Worm (Caenorhabditis elegans): Measurements from ENCODE around the gene srbc-56.
"Not testable (repeated sequence)": the region's sequence is repeated elsewhere in the genome, so short reads cannot be mapped to it uniquely, and the experiment has no call there.

Gene srbc-56

DNA sequence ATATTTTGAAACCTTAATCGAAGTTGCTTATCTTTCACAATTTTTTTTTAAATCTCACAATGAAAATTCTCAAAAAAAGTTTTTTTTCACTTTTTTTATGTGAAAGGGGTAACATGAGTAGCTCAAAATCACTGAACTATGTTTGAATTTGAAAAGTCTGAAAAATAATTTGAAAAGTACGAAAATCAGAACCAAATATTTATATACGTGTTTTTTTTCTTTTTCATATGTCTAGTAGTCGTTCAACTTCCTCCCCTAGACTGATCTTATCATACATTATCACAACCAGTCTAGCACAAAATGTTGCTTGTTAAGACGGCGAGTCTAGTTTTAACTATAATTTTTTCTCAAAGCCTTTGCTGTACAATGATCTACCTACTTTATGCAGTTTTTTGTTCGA is 10.1 kb downstream of the srbc-56 start, which contains the start of gene srbc-49:
Gene srbc-49, plus strand, starts transcription at position 301 of the 400 bp plus-strand sequence.
- TF ChIP-seq ama-1 (optimal IDR thresholded peaks at IDR 0.05) = no peak
- TF ChIP-seq ceh-19 (GFP tag; optimal IDR thresholded peaks at IDR 0.05) = no peak
- TF ChIP-seq hlh-6 (tag; optimal IDR thresholded peaks at IDR 0.05) = no peak
- TF ChIP-seq ztf-16 (tag; optimal IDR thresholded peaks at IDR 0.05) = no peak
- no peak for TF ChIP-seq K02D7.2 (tag; optimal IDR thresholded peaks at IDR 0.05)

DNA sequence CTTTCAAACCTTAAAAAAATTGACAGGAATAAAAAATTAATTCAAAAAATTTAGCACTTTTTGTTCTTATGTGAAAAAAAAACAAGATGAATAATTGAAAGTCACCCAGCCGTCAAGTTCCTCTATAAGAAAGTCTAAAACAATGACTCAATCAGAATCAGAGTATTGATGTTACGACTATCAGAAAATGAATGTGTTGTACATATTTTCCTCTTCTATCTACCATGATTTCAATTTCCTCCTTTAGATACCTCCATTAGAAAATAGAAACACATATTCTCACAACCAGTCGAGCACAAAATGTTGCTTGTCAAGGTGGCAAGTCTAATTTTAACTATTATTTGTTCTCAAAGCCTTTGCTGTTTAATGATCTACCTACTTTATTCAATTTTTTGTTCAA is 11.5 kb downstream of the srbc-56 start, which contains the start of gene srbc-48:
Gene srbc-48, plus strand, starts transcription at position 301 of the 400 bp plus-strand sequence.
- TF ChIP-seq F13H6.1 (tag; optimal IDR thresholded peaks at IDR 0.05) (no peak), T23F11.4 (GFP tag; optimal IDR thresholded peaks at IDR 0.05) (no peak), gmeb-2 (tag; optimal IDR thresholded peaks at IDR 0.05) (no peak), eyg-1 (tag; optimal IDR thresholded peaks at IDR 0.05) (no peak), npax-4 (tag; optimal IDR thresholded peaks at IDR 0.05) (no peak), lin-11 (tag; optimal IDR thresholded peaks at IDR 0.05) (no peak), sdc-2 (tag; optimal IDR thresholded peaks at IDR 0.05) (no peak), pha-4 (tag; optimal IDR thresholded peaks at IDR 0.05) (no peak), madf-2 (tag; optimal IDR thresholded peaks at IDR 0.05) (no peak), pros-1 (tag; optimal IDR thresholded peaks at IDR 0.05) (no peak), ceh-48 (tag; optimal IDR thresholded peaks at IDR 0.05) (no peak), nhr-232 (tag; optimal IDR thresholded peaks at IDR 0.05) (no peak), unc-42 (tag; optimal IDR thresholded peaks at IDR 0.05) (no peak)

DNA sequence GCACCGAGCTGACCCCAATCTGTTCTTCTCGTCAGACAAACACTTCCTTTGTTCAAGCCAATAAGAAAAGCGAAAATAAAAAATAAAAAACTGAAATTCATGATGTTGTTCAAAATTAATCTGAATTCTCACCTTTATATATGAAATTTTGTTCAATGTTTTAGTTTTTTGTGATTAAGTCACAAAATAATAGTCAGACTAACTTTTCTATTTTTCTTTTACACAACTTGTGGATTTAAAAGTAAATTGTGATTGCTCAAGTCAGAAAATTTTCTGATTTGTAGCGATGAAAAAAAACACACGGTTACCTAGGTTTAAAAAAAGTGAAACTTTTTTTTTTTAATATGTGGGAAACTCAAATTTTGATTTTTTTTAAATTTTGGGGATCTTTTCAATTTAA is 13.7 kb downstream of the srbc-56 start, which contains the start of gene abf-3:
Gene abf-3, minus strand, starts transcription at position 101 of the 400 bp plus-strand sequence.
- no peak for TF ChIP-seq unc-3 (GFP tag; conservative IDR thresholded peaks at IDR 0.05)
- TF ChIP-seq unc-3 (tag; optimal IDR thresholded peaks at IDR 0.05) = no peak
- TF ChIP-seq ama-1 (optimal IDR thresholded peaks at IDR 0.05) = no peak
- TF ChIP-seq madf-2 (tag; optimal IDR thresholded peaks at IDR 0.05) = no peak
- TF ChIP-seq hlh-8 (tag; optimal IDR thresholded peaks at IDR 0.05) = no peak
- TF ChIP-seq fkh-6 (tag; optimal IDR thresholded peaks at IDR 0.05) = no peak

DNA sequence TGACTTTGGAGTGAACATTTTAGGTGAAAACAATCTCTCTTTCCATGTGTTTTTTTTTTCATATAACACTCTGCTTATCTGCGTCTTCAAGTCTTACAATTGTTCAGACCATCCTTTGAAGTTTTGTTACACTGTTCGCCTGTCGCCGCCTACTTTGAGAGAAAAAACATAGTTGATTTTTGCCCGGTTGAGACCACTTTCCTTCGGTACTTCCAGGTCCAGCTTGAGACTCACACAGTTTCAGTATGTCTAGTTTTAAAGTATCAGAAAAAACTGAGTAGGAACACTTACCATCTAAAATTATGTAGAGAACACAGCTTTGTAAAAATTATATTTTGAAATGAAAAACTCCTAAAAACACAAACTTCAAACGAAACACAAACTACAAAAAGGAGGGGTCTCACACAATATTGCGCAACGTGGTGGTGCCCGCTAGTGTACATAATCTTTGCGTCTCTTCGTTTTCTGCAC is 15.5 kb downstream of the srbc-56 start, which contains the start of the genes fbxa-69 and F54B8.4:
Gene fbxa-69, minus strand, starts transcription at position 10 of the 471 bp plus-strand sequence.
Gene F54B8.4, plus strand, starts transcription at position 421 of the 471 bp plus-strand sequence.
- no peak for TF ChIP-seq elt-4 (tag; optimal IDR thresholded peaks at IDR 0.05)
- no peak for TF ChIP-seq pha-2 (tag; optimal IDR thresholded peaks at IDR 0.05)
- no peak for TF ChIP-seq dve-1 (tag; optimal IDR thresholded peaks at IDR 0.05)
- no peak for TF ChIP-seq fax-1 (tag; optimal IDR thresholded peaks at IDR 0.05)

DNA sequence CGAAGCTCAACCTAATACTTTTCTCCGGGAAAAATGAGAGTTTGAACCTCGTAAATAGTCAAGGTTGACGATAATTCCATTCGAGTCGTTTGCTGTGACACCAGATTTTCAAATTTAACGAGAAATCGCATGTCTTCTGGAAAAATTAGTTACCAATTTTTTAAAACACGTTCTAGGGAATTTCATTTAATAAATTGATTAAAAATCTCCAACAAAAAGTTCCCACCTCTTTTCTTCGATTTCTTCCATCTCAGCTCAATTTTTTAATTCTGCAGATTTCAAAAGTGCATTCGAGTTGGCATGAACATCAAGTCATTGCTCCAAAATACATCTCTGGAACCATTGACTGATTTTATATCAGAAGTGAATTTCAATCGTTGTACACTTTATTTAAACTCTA is 19.5 kb downstream of the srbc-56 start, which contains the start of gene nhr-282:
Gene nhr-282, plus strand, starts transcription at position 301 of the 400 bp plus-strand sequence.
- not testable (repeated sequence) for TF ChIP-seq gmeb-2, ceh-18, pha-4 (tag; optimal IDR thresholded peaks at IDR 0.05)

DNA sequence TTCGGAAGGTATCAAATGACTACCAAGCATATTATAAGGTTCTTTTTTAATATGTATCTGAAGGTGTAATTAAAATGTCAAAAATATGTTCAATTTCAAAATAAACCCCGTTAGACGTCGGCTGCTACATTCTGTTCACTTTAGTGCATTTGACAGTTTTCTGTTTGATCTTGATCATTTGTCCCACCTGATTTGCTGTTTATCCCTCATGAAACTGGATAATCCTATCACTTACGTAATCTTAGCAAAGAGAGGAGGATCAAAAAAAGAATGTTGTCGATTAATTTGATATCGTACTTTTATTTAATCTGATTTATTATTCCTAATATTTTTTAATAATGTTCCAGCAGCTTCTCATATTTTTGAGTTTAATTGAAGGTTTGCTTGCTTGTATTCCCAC is 21.0 kb downstream of the srbc-56 start, which contains the start of gene F54B8.1:
Gene F54B8.1, plus strand, starts transcription at position 301 of the 400 bp plus-strand sequence.
- TF ChIP-seq K09A11.1 (tag; optimal IDR thresholded peaks at IDR 0.05; ENCODE audit: insufficient read depth) = no peak
- TF ChIP-seq pax-1 (tag; optimal IDR thresholded peaks at IDR 0.05) = no peak
- no peak for TF ChIP-seq ets-4 (tag; optimal IDR thresholded peaks at IDR 0.05)
- no peak for TF ChIP-seq hlh-6 (tag; optimal IDR thresholded peaks at IDR 0.05)
- no peak for TF ChIP-seq ceh-48 (tag; optimal IDR thresholded peaks at IDR 0.05)
- no peak for TF ChIP-seq tbx-2 (tag; optimal IDR thresholded peaks at IDR 0.05)
- no peak for TF ChIP-seq ztf-16 (tag; optimal IDR thresholded peaks at IDR 0.05)
- no peak for TF ChIP-seq ceh-6 (GFP tag; optimal IDR thresholded peaks at IDR 0.05)
- TF ChIP-seq ahr-1 (tag; optimal IDR thresholded peaks at IDR 0.05) = no peak

Measured in whole organism, late embryonic.